Fruit fly (Drosophila melanogaster) whole organism, embryonic: ENCODE results near the gene CG15764.

Experiments
- B-H1 ChIP-seq: fragments of 200-800 bp; sonication (Bioruptor generic); IDR thresholded peaks from 3 replicates; pipeline ENCODE4 v1.3.6; 2022; ENCODE audit warnings: missing biosample characterization, missing genetic modification characterization
- Bgb ChIP-seq: fragments of 200-800 bp; sonication (Bioruptor generic); IDR thresholded peaks from 2 replicates; pipeline ENCODE4 v1.3.6; 2022; ENCODE audit warnings: missing biosample characterization, missing genetic modification characterization; ENCODE audit not compliant: partially characterized antibody
- BtbVII ChIP-seq: fragments of 200-800 bp; sonication (Bioruptor generic); optimal IDR thresholded peaks from 3 replicates; lab custom pipeline; 2017; ENCODE audit warnings: missing biosample characterization, mild to moderate bottlenecking, missing genetic modification characterization
- CG11085 ChIP-seq: fragments of 200-800 bp; sonication (Bioruptor generic); IDR thresholded peaks from 2 replicates; pipeline ENCODE4 v1.3.6; 2022; ENCODE audit warnings: missing biosample characterization, missing genetic modification characterization
- CG11560 ChIP-seq: fragments of 200-800 bp; sonication (Bioruptor generic); IDR thresholded peaks from 3 replicates; pipeline ENCODE4 v1.3.6; 2022; ENCODE audit warnings: missing biosample characterization, missing genetic modification characterization
- CG11723 ChIP-seq: fragments of 200-800 bp; sonication (Bioruptor generic); optimal IDR thresholded peaks from 2 replicates; lab custom pipeline; 2017; ENCODE audit warnings: missing biosample characterization, mild to moderate bottlenecking, missing genetic modification characterization
- CG12104 ChIP-seq: fragments of 200-800 bp; sonication (Bioruptor generic); optimal IDR thresholded peaks from 3 replicates; lab custom pipeline; 2016; ENCODE audit warnings: missing biosample characterization, missing genetic modification characterization
- CG12155 ChIP-seq: fragments of 200-800 bp; sonication (Bioruptor generic); optimal IDR thresholded peaks from 3 replicates; lab custom pipeline; 2016; ENCODE audit warnings: missing biosample characterization, missing genetic modification characterization
- CG12299 ChIP-seq: fragments of 200-800 bp; sonication (Bioruptor generic); optimal IDR thresholded peaks from 2 replicates; lab custom pipeline; 2018; ENCODE audit warnings: missing biosample characterization, mild to moderate bottlenecking, missing genetic modification characterization
- CG13894 ChIP-seq: fragments of 200-800 bp; sonication (Bioruptor generic); optimal IDR thresholded peaks from 3 replicates; lab custom pipeline; 2018; ENCODE audit warnings: missing biosample characterization, mild to moderate bottlenecking, missing genetic modification characterization, moderate library complexity
- CG14860 ChIP-seq: fragments of 200-800 bp; sonication (Bioruptor generic); IDR thresholded peaks from 3 replicates; pipeline ENCODE4 v1.3.6; 2022; ENCODE audit warnings: missing biosample characterization, missing genetic modification characterization; ENCODE audit not compliant: partially characterized antibody
- CG15269 ChIP-seq: fragments of 200-800 bp; sonication (Bioruptor generic); optimal IDR thresholded peaks from 2 replicates; lab custom pipeline; 2018; ENCODE audit warnings: missing biosample characterization, mild to moderate bottlenecking, missing genetic modification characterization, moderate library complexity
- CG1603 ChIP-seq: fragments of 200-800 bp; sonication (Bioruptor generic); optimal IDR thresholded peaks from 2 replicates; lab custom pipeline; 2019; ENCODE audit warnings: missing biosample characterization, mild to moderate bottlenecking, missing genetic modification characterization, moderate library complexity
- CG4617 ChIP-seq: fragments of 200-800 bp; sonication (Bioruptor generic); optimal IDR thresholded peaks from 3 replicates; lab custom pipeline; 2016; ENCODE audit warnings: missing biosample characterization, missing genetic modification characterization, borderline replicate concordance
- CG5180 ChIP-seq: fragments of 200-800 bp; sonication (Bioruptor generic); optimal IDR thresholded peaks from 3 replicates; lab custom pipeline; 2017; ENCODE audit warnings: missing biosample characterization, missing genetic modification characterization, mild to moderate bottlenecking, moderate library complexity, missing genetic modification reagents
- CG6854 ChIP-seq: fragments of 200-800 bp; sonication (Bioruptor generic); optimal IDR thresholded peaks from 3 replicates; lab custom pipeline; 2017; ENCODE audit warnings: missing biosample characterization, mild to moderate bottlenecking, missing genetic modification characterization
- CG7928 ChIP-seq: fragments of 200-800 bp; sonication (Bioruptor generic); optimal IDR thresholded peaks from 2 replicates; lab custom pipeline; 2017; ENCODE audit warnings: missing biosample characterization, mild to moderate bottlenecking, missing genetic modification characterization
- CG8281 ChIP-seq: fragments of 200-800 bp; sonication (Bioruptor generic); optimal IDR thresholded peaks from 2 replicates; lab custom pipeline; 2018; ENCODE audit warnings: missing biosample characterization, mild to moderate bottlenecking, missing genetic modification characterization, moderate library complexity
- CG8765 ChIP-seq: fragments of 200-800 bp; sonication (Bioruptor generic); IDR thresholded peaks from 2 replicates; pipeline ENCODE4 v1.3.6; 2022; ENCODE audit warnings: missing biosample characterization, missing genetic modification characterization
- CG9437 ChIP-seq: fragments of 200-800 bp; sonication (Bioruptor generic); optimal IDR thresholded peaks from 2 replicates; lab custom pipeline; 2018; ENCODE audit warnings: missing biosample characterization, mild to moderate bottlenecking, missing genetic modification characterization
- CG9876 ChIP-seq: fragments of 200-800 bp; sonication (Bioruptor generic); optimal IDR thresholded peaks from 2 replicates; lab custom pipeline; 2016; ENCODE audit warnings: missing biosample characterization, missing genetic modification characterization
- CTCF ChIP-seq: fragments of 200-800 bp; sonication (Bioruptor generic); optimal IDR thresholded peaks from 2 replicates; lab custom pipeline; 2017; ENCODE audit warnings: missing biosample characterization, mild to moderate bottlenecking, missing genetic modification characterization, moderate library complexity
- D19A ChIP-seq: fragments of 200-800 bp; optimal IDR thresholded peaks from 3 replicates; lab custom pipeline; 2019; ENCODE audit warnings: missing biosample characterization, mild to moderate bottlenecking, missing genetic modification characterization, moderate library complexity
- ERR ChIP-seq: fragments of 200-800 bp; sonication (Bioruptor generic); optimal IDR thresholded peaks from 2 replicates; lab custom pipeline; 2016; ENCODE audit warnings: missing biosample characterization, missing genetic modification characterization
- Fer2 ChIP-seq: fragments of 200-800 bp; sonication (Bioruptor generic); optimal IDR thresholded peaks from 2 replicates; lab custom pipeline; 2018; ENCODE audit warnings: missing biosample characterization, mild to moderate bottlenecking, missing genetic modification characterization, moderate library complexity
- Gug ChIP-seq: fragments of 200-800 bp; sonication (Bioruptor generic); IDR thresholded peaks from 4 replicates; pipeline ENCODE4 v1.3.6; 2022; ENCODE audit warnings: missing biosample characterization, missing genetic modification characterization
- Hey ChIP-seq: fragments of 200-800 bp; sonication (Bioruptor generic); optimal IDR thresholded peaks from 3 replicates; lab custom pipeline; 2018; ENCODE audit warnings: missing biosample characterization, mild to moderate bottlenecking, missing genetic modification characterization
- HmgD ChIP-seq: fragments of 200-800 bp; sonication (Bioruptor generic); optimal IDR thresholded peaks from 3 replicates; lab custom pipeline; 2016; ENCODE audit warnings: missing biosample characterization, missing genetic modification characterization
- Myb ChIP-seq: fragments of 200-800 bp; sonication (Bioruptor generic); optimal IDR thresholded peaks from 2 replicates; lab custom pipeline; 2016; ENCODE audit warnings: missing biosample characterization, missing genetic modification characterization
- NfI ChIP-seq: fragments of 200-800 bp; sonication (Bioruptor generic); optimal IDR thresholded peaks from 3 replicates; lab custom pipeline; 2018; ENCODE audit warnings: missing biosample characterization, mild to moderate bottlenecking, missing genetic modification characterization, moderate library complexity
- Six4 ChIP-seq: fragments of 200-800 bp; sonication (Bioruptor generic); optimal IDR thresholded peaks from 2 replicates; lab custom pipeline; 2016; ENCODE audit warnings: missing biosample characterization, missing genetic modification characterization
- Sox102F ChIP-seq: fragments of 200-800 bp; sonication (Bioruptor generic); optimal IDR thresholded peaks from 2 replicates; lab custom pipeline; 2018; ENCODE audit warnings: missing biosample characterization, mild to moderate bottlenecking, missing genetic modification characterization, moderate library complexity
- bigmax ChIP-seq: fragments of 200-800 bp; sonication (Bioruptor generic); optimal IDR thresholded peaks from 2 replicates; lab custom pipeline; 2018; ENCODE audit warnings: missing biosample characterization, mild to moderate bottlenecking, missing genetic modification characterization
- br ChIP-seq: fragments of >200 bp; optimal IDR thresholded peaks from 2 replicates; lab custom pipeline; 2017
- da ChIP-seq: fragments of 200-800 bp; sonication (Bioruptor generic); optimal IDR thresholded peaks from 2 replicates; lab custom pipeline; 2016; ENCODE audit warnings: missing biosample characterization, missing genetic modification characterization
- dm ChIP-seq: fragments of 200-800 bp; sonication (Bioruptor generic); optimal IDR thresholded peaks from 3 replicates; lab custom pipeline; 2016; ENCODE audit warnings: missing biosample characterization, missing genetic modification characterization
- fru ChIP-seq: fragments of >200 bp; optimal IDR thresholded peaks from 2 replicates; lab custom pipeline; 2017
- gcm2 ChIP-seq: fragments of 200-800 bp; sonication (Bioruptor generic); optimal IDR thresholded peaks from 2 replicates; lab custom pipeline; 2016; ENCODE audit warnings: missing biosample characterization, missing genetic modification characterization
- hb ChIP-seq: fragments of 200-800 bp; sonication (Bioruptor generic); IDR thresholded peaks from 3 replicates; pipeline ENCODE4 v1.3.6; 2022; ENCODE audit warnings: missing biosample characterization, missing genetic modification characterization; ENCODE audit not compliant: partially characterized antibody
- inv ChIP-seq: fragments of 200-800 bp; sonication (Bioruptor generic); IDR thresholded peaks from 2 replicates; pipeline ENCODE4 v1.3.6; 2022; ENCODE audit warnings: missing biosample characterization, missing genetic modification characterization; ENCODE audit not compliant: partially characterized antibody
- kah ChIP-seq: fragments of 200-800 bp; sonication (Bioruptor generic); optimal IDR thresholded peaks from 2 replicates; lab custom pipeline; 2018; ENCODE audit warnings: missing biosample characterization, mild to moderate bottlenecking, missing genetic modification characterization
- lov ChIP-seq, 2 experiments: fragments of 200-800 bp in 1 of 2; fragments of >200 bp in 1 of 2; sonication (Bioruptor generic) in 1 of 2; IDR thresholded peaks in 1 of 2; optimal IDR thresholded peaks in 1 of 2; 2 replicates in 1 of 2; 3 replicates in 1 of 2; pipeline versions ENCODE4 v1.3.6 to Lab custom; 2017 to 2022; ENCODE audit warnings: missing biosample characterization in 1 of 2, missing genetic modification characterization in 1 of 2
- onecut ChIP-seq: fragments of 200-800 bp; sonication (Bioruptor generic); IDR thresholded peaks from 2 replicates; pipeline ENCODE4 v1.3.6; 2022; ENCODE audit warnings: missing biosample characterization, missing genetic modification characterization
- phol ChIP-seq: fragments of 200-800 bp; sonication (Bioruptor generic); optimal IDR thresholded peaks from 3 replicates; lab custom pipeline; 2018; ENCODE audit warnings: missing biosample characterization, mild to moderate bottlenecking, missing genetic modification characterization, moderate library complexity
- ranshi ChIP-seq: fragments of 200-800 bp; sonication (Bioruptor generic); IDR thresholded peaks from 2 replicates; pipeline ENCODE4 v1.3.6; 2022; ENCODE audit warnings: missing biosample characterization, missing genetic modification characterization
- slbo ChIP-seq: fragments of 200-800 bp; sonication (Bioruptor generic); IDR thresholded peaks from 2 replicates; pipeline ENCODE4 v1.3.6; 2022; ENCODE audit warnings: missing biosample characterization, missing genetic modification characterization
- sob ChIP-seq: fragments of 200-800 bp; sonication (Bioruptor generic); IDR thresholded peaks from 2 replicates; pipeline ENCODE4 v1.3.6; 2022; ENCODE audit warnings: missing biosample characterization, missing genetic modification characterization
- tx ChIP-seq: fragments of 200-800 bp; sonication (Bioruptor generic); optimal IDR thresholded peaks from 2 replicates; lab custom pipeline; 2016; ENCODE audit warnings: missing biosample characterization, missing genetic modification characterization
- vvl ChIP-seq: fragments of 200-800 bp; sonication (Bioruptor generic); IDR thresholded peaks from 2 replicates; pipeline ENCODE4 v1.3.6; 2022; ENCODE audit warnings: missing biosample characterization, missing genetic modification characterization
- yki ChIP-seq: fragments of >200 bp; optimal IDR thresholded peaks from 3 replicates; lab custom pipeline; 2018
- zen2 ChIP-seq: fragments of 200-800 bp; sonication (Bioruptor generic); IDR thresholded peaks from 3 replicates; pipeline ENCODE4 v1.3.6; 2022; ENCODE audit warnings: missing biosample characterization, missing genetic modification characterization; ENCODE audit not compliant: partially characterized antibody

Gene CG15764

DNA sequence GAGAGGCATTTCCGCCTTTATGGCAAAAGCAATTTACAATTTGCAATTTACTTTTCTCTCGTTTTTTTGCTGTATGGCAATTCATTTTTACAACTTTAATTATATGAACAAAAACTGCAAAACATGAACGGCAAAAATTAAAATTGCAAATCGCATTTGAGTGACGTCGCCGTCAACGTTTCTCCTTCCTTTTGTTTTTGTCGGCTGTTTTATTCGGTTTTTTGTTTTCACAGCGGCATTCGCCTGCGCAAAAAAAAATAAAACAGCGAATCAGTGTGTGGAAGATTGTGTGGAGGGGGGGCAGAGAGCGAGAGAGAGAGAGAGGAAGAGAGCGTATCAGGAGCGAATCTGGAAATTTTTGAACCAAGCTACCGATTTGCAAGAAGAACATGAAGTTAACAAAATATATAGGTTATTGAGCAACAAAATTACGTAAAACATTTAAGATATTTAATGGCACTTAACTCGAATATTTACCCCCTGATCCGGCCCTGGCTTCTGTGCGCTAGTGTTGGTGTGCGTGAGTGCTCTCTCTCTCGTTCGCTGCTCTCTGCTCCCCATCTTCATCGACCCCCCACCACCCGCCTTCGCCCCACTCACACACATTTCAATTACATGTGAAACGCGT, 49.7 kb downstream of the CG15764 start (continued):
- peak; percentile 97 for TF ChIP-seq CG9876 (GFP tag; lab: Kevin White, UChicago)
- TF ChIP-seq phol (tag; lab: Kevin White, UChicago), result peak; percentile 97
- TF ChIP-seq inv, result peak; percentile 90
- peak; percentile 99 for TF ChIP-seq tx (GFP tag; lab: Kevin White, UChicago)
- TF ChIP-seq CG1603 (tag; lab: Kevin White, UChicago), result peak; percentile 99
- peak; percentile 98 for TF ChIP-seq CG12155
- peak; percentile 96 for TF ChIP-seq CG12104 (GFP tag; lab: Kevin White, UChicago)
- peak; percentile 96 for TF ChIP-seq Bgb (GFP tag; lab: Robert Waterston, UW)
- peak; percentile 99 for TF ChIP-seq CG13894
- TF ChIP-seq CG6854 (GFP tag; lab: Kevin White, UChicago), result peak; percentile 97
- TF ChIP-seq Fer2 (tag; lab: Kevin White, UChicago), result peak; percentile 98
- peak; percentile 94 for TF ChIP-seq D19A (tag; lab: Kevin White, UChicago)
- TF ChIP-seq CG12299 (tag; lab: Kevin White, UChicago), result peak; percentile 98
- TF ChIP-seq CG8281 (tag; lab: Kevin White, UChicago), result peak; percentile 92
- peak; percentile 97 for TF ChIP-seq dm (GFP tag; lab: Kevin White, UChicago)
- peak; percentile 97 for TF ChIP-seq onecut (GFP tag; lab: Robert Waterston, UW)
- no peak for TF ChIP-seq zen2 (GFP tag; lab: Robert Waterston, UW)
- TF ChIP-seq CG14860, result peak; percentile 84
- TF ChIP-seq br (lab: Kevin White, UChicago), result no peak
- peak; percentile 99 for TF ChIP-seq NfI (GFP tag; lab: Kevin White, UChicago)
- peak; percentile 99 for TF ChIP-seq CG15269 (tag; lab: Kevin White, UChicago)
- no peak for TF ChIP-seq fru
- TF ChIP-seq lov (optimal IDR thresholded peaks at IDR 0.05; lab: Kevin White, UChicago), result no peak
- peak; percentile 99 for TF ChIP-seq lov (GFP tag; IDR thresholded peaks at IDR 0.05; lab: Robert Waterston, UW)
- TF ChIP-seq CG11085 (GFP tag; lab: Robert Waterston, UW), result peak; percentile 99
- TF ChIP-seq sob (GFP tag; lab: Robert Waterston, UW), result peak; percentile 100
- TF ChIP-seq CG9437 (GFP tag; lab: Kevin White, UChicago), result peak; percentile 91
- peak; percentile 78 for TF ChIP-seq bigmax (GFP tag; lab: Kevin White, UChicago)
- TF ChIP-seq kah, result peak; percentile 94
- peak; percentile 94 for TF ChIP-seq Myb (GFP tag; lab: Kevin White, UChicago)
- TF ChIP-seq CG7928, result peak; percentile 84
- TF ChIP-seq da (GFP tag; lab: Kevin White, UChicago), result peak; percentile 98
- peak; percentile 99 for TF ChIP-seq BtbVII (GFP tag; lab: Kevin White, UChicago)
- TF ChIP-seq Six4 (GFP tag; lab: Kevin White, UChicago), result peak; percentile 98
- TF ChIP-seq CG5180 (GFP tag; lab: Kevin White, UChicago), result peak; percentile 93
- TF ChIP-seq HmgD (GFP tag; lab: Kevin White, UChicago), result peak; percentile 99
- peak; percentile 98 for TF ChIP-seq gcm2 (GFP tag; lab: Kevin White, UChicago)
- peak; percentile 99 for TF ChIP-seq CG4617 (GFP tag; lab: Kevin White, UChicago)
- peak; percentile 95 for TF ChIP-seq CG11560 (tag; lab: Robert Waterston, UW)
- peak; percentile 100 for TF ChIP-seq slbo
- peak; percentile 99 for TF ChIP-seq Sox102F
- peak; percentile 100 for TF ChIP-seq ranshi
- TF ChIP-seq Gug (GFP tag; lab: Robert Waterston, UW), result peak; percentile 99
- TF ChIP-seq yki (lab: Kevin White, UChicago), result peak; percentile 93
- TF ChIP-seq Hey, result peak; percentile 95
- TF ChIP-seq hb, result peak; percentile 72; the same call in 2 of the 3 replicates
- peak; percentile 99 for TF ChIP-seq B-H1 (GFP tag; lab: Robert Waterston, UW)
- TF ChIP-seq vvl (GFP tag; lab: Robert Waterston, UW), result peak; percentile 100
- peak; percentile 98 for TF ChIP-seq CG11723 (GFP tag; lab: Kevin White, UChicago)
- peak; percentile 98 for TF ChIP-seq CG8765 (GFP tag; lab: Robert Waterston, UW)
- peak; percentile 71 for TF ChIP-seq CTCF
- peak; percentile 99 for TF ChIP-seq ERR (GFP tag; lab: Kevin White, UChicago)
